Fruit fly (Drosophila melanogaster): Measurements from ENCODE around the gene mfr.

- TF ChIP-seq Crg-1 (GFP tag; optimal IDR thresholded peaks at IDR 0.05) = no peak
- TF ChIP-seq CG5204 (GFP tag; optimal IDR thresholded peaks at IDR 0.05) = no peak
These were observed 55.6 kb downstream of the mfr start for dm6 chr3L:8856875-8857274.
